Fruit fly (Drosophila melanogaster) whole organism, embryonic: Measurements from ENCODE around the gene NdufV3.

Experiments
- Atf-2 ChIP-seq: fragments of 200-800 bp; sonication (Bioruptor generic); optimal IDR thresholded peaks from 2 replicates; lab custom pipeline; 2016; ENCODE audit warnings: missing biosample characterization, missing genetic modification characterization
- CG1024 ChIP-seq: fragments of 200-800 bp; sonication (Bioruptor generic); IDR thresholded peaks from 2 replicates; pipeline ENCODE4 v1.3.6; 2022; ENCODE audit warnings: missing biosample characterization, missing genetic modification characterization
- CG10462 ChIP-seq: fragments of 200-800 bp; sonication (Bioruptor generic); optimal IDR thresholded peaks from 2 replicates; lab custom pipeline; 2016; ENCODE audit warnings: missing biosample characterization, missing genetic modification characterization
- CG10565 ChIP-seq: fragments of 200-800 bp; sonication (Bioruptor generic); optimal IDR thresholded peaks from 3 replicates; lab custom pipeline; 2016; ENCODE audit warnings: missing biosample characterization, mild to moderate bottlenecking, missing genetic modification characterization
- CG11085 ChIP-seq: fragments of 200-800 bp; sonication (Bioruptor generic); IDR thresholded peaks from 2 replicates; pipeline ENCODE4 v1.3.6; 2022; ENCODE audit warnings: missing biosample characterization, missing genetic modification characterization
- CG11247 ChIP-seq: fragments of 200-800 bp; sonication (Bioruptor generic); IDR thresholded peaks from 2 replicates; pipeline ENCODE4 v1.3.6; 2022; ENCODE audit warnings: missing biosample characterization, missing genetic modification characterization
- CG11723 ChIP-seq: fragments of 200-800 bp; sonication (Bioruptor generic); optimal IDR thresholded peaks from 2 replicates; lab custom pipeline; 2017; ENCODE audit warnings: missing biosample characterization, mild to moderate bottlenecking, missing genetic modification characterization
- CG12104 ChIP-seq: fragments of 200-800 bp; sonication (Bioruptor generic); optimal IDR thresholded peaks from 3 replicates; lab custom pipeline; 2016; ENCODE audit warnings: missing biosample characterization, missing genetic modification characterization
- CG12391 ChIP-seq: fragments of 200-800 bp; sonication (Bioruptor generic); optimal IDR thresholded peaks from 3 replicates; lab custom pipeline; 2018; ENCODE audit warnings: missing biosample characterization, mild to moderate bottlenecking, missing genetic modification characterization, moderate library complexity
- CG13123 ChIP-seq: fragments of 200-800 bp; sonication (Bioruptor generic); optimal IDR thresholded peaks from 2 replicates; lab custom pipeline; 2016; ENCODE audit warnings: missing biosample characterization, missing genetic modification characterization
- CG14014 ChIP-seq: fragments of 200-800 bp; sonication (Bioruptor generic); IDR thresholded peaks from 2 replicates; pipeline ENCODE4 v1.3.6; 2022; ENCODE audit warnings: missing biosample characterization, missing genetic modification characterization
- CG14441 ChIP-seq: fragments of 200-800 bp; sonication (Bioruptor generic); IDR thresholded peaks from 2 replicates; pipeline ENCODE4 v1.3.6; 2022; ENCODE audit warnings: missing biosample characterization, missing genetic modification characterization
- CG14965 ChIP-seq: fragments of 200-800 bp; sonication (Bioruptor generic); optimal IDR thresholded peaks from 2 replicates; lab custom pipeline; 2016; ENCODE audit warnings: missing biosample characterization, missing genetic modification characterization, borderline replicate concordance
- CG17359 ChIP-seq: fragments of 200-800 bp; sonication (Bioruptor generic); optimal IDR thresholded peaks from 3 replicates; lab custom pipeline; 2018; ENCODE audit warnings: missing biosample characterization, mild to moderate bottlenecking, missing genetic modification characterization, moderate library complexity
- CG1832 ChIP-seq: fragments of 200-800 bp; sonication (Bioruptor generic); optimal IDR thresholded peaks from 2 replicates; lab custom pipeline; 2017; ENCODE audit warnings: missing biosample characterization, mild to moderate bottlenecking, missing genetic modification characterization, inconsistent platforms
- CG3163 ChIP-seq: fragments of 200-800 bp; sonication (Bioruptor generic); optimal IDR thresholded peaks from 3 replicates; lab custom pipeline; 2016; ENCODE audit warnings: missing biosample characterization, missing genetic modification characterization
- CG34422 ChIP-seq: fragments of 200-800 bp; sonication (Bioruptor generic); IDR thresholded peaks from 3 replicates; pipeline ENCODE4 v1.3.6; 2022; ENCODE audit warnings: missing biosample characterization, missing genetic modification characterization
- CG6175 ChIP-seq: fragments of 200-800 bp; sonication (Bioruptor generic); IDR thresholded peaks from 3 replicates; pipeline ENCODE4 v1.3.6; 2022; ENCODE audit warnings: missing biosample characterization, missing genetic modification characterization
- CG8359 ChIP-seq: fragments of 200-800 bp; sonication (Bioruptor generic); optimal IDR thresholded peaks from 2 replicates; lab custom pipeline; 2017; ENCODE audit warnings: missing biosample characterization, mild to moderate bottlenecking, missing genetic modification characterization, borderline replicate concordance
- CG9727 ChIP-seq: fragments of 200-800 bp; sonication (Bioruptor generic); optimal IDR thresholded peaks from 3 replicates; lab custom pipeline; 2017; ENCODE audit warnings: missing biosample characterization, mild to moderate bottlenecking, missing genetic modification characterization
- CrebB ChIP-seq: fragments of 200-800 bp; sonication (Bioruptor generic); optimal IDR thresholded peaks from 3 replicates; lab custom pipeline; 2018; ENCODE audit warnings: missing biosample characterization, mild to moderate bottlenecking, missing genetic modification characterization
- Dad ChIP-seq: fragments of 200-800 bp; sonication (Bioruptor generic); optimal IDR thresholded peaks from 3 replicates; lab custom pipeline; 2016; ENCODE audit warnings: missing biosample characterization, missing genetic modification characterization
- Deaf1 ChIP-seq: fragments of 200-800 bp; optimal IDR thresholded peaks from 3 replicates; lab custom pipeline; 2019; ENCODE audit warnings: missing biosample characterization, mild to moderate bottlenecking, missing genetic modification characterization, moderate library complexity
- Dll ChIP-seq: fragments of 200-800 bp; sonication (Bioruptor generic); IDR thresholded peaks from 4 replicates; pipeline ENCODE4 v1.3.6; 2022; ENCODE audit warnings: missing biosample characterization, missing genetic modification characterization; ENCODE audit not compliant: partially characterized antibody
- Drgx ChIP-seq: fragments of 200-800 bp; sonication (Bioruptor generic); IDR thresholded peaks from 2 replicates; pipeline ENCODE4 v1.3.6; 2022; ENCODE audit warnings: missing biosample characterization, missing genetic modification characterization
- Fer2 ChIP-seq: fragments of 200-800 bp; sonication (Bioruptor generic); optimal IDR thresholded peaks from 2 replicates; lab custom pipeline; 2018; ENCODE audit warnings: missing biosample characterization, mild to moderate bottlenecking, missing genetic modification characterization, moderate library complexity
- HLHmδ ChIP-seq: fragments of 200-800 bp; sonication (Bioruptor generic); optimal IDR thresholded peaks from 2 replicates; lab custom pipeline; 2018; ENCODE audit warnings: missing biosample characterization, mild to moderate bottlenecking, missing genetic modification characterization, moderate library complexity
- HmgZ ChIP-seq: fragments of 200-800 bp; sonication (Bioruptor generic); optimal IDR thresholded peaks from 2 replicates; lab custom pipeline; 2018; ENCODE audit warnings: missing biosample characterization, mild to moderate bottlenecking, missing genetic modification characterization
- Hr78 ChIP-seq, 2 experiments: fragments of 200-800 bp in 1 of 2; fragments of >200 bp in 1 of 2; sonication (Bioruptor generic) in 1 of 2; optimal IDR thresholded peaks; 2 replicates each; lab custom pipeline; 2017 to 2019; ENCODE audit warnings: missing biosample characterization in 2 of 2, missing genetic modification characterization in 2 of 2, mild to moderate bottlenecking in 1 of 2, moderate library complexity in 1 of 2
- Jarid2 ChIP-seq: fragments of 200-800 bp; sonication (Bioruptor generic); optimal IDR thresholded peaks from 3 replicates; lab custom pipeline; 2017; ENCODE audit warnings: mild to moderate bottlenecking, missing biosample characterization, missing genetic modification reagents, missing genetic modification characterization
- Lim3 ChIP-seq: fragments of 200-800 bp; sonication (Bioruptor generic); IDR thresholded peaks from 2 replicates; pipeline ENCODE4 v1.3.6; 2022; ENCODE audit warnings: missing biosample characterization, missing genetic modification characterization
- Meics ChIP-seq: fragments of 200-800 bp; sonication (Bioruptor generic); optimal IDR thresholded peaks from 2 replicates; lab custom pipeline; 2017; ENCODE audit warnings: missing biosample characterization, mild to moderate bottlenecking, missing genetic modification characterization
- Mrtf ChIP-seq: fragments of 200-800 bp; sonication (Bioruptor generic); IDR thresholded peaks from 3 replicates; pipeline ENCODE4 v1.3.6; 2022; ENCODE audit warnings: missing biosample characterization, missing genetic modification characterization
- ash1 ChIP-seq: fragments of 200-800 bp; sonication (Bioruptor generic); optimal IDR thresholded peaks from 2 replicates; lab custom pipeline; 2018; ENCODE audit warnings: missing biosample characterization, mild to moderate bottlenecking, missing genetic modification characterization
- btn ChIP-seq: fragments of 200-800 bp; sonication (Bioruptor generic); optimal IDR thresholded peaks from 2 replicates; lab custom pipeline; 2016; ENCODE audit warnings: missing biosample characterization, missing genetic modification characterization
- dm ChIP-seq: fragments of 200-800 bp; sonication (Bioruptor generic); optimal IDR thresholded peaks from 3 replicates; lab custom pipeline; 2016; ENCODE audit warnings: missing biosample characterization, missing genetic modification characterization
- dmrt11E ChIP-seq: fragments of 200-800 bp; sonication (Bioruptor generic); optimal IDR thresholded peaks from 3 replicates; lab custom pipeline; 2018; ENCODE audit warnings: missing biosample characterization, mild to moderate bottlenecking, missing genetic modification characterization, moderate library complexity
- dysf ChIP-seq: fragments of 200-800 bp; sonication (Bioruptor generic); IDR thresholded peaks from 3 replicates; pipeline ENCODE4 v1.3.6; 2022; ENCODE audit warnings: missing biosample characterization, missing genetic modification characterization
- fd102C ChIP-seq: fragments of 200-800 bp; sonication (Bioruptor generic); optimal IDR thresholded peaks from 2 replicates; lab custom pipeline; 2018; ENCODE audit warnings: missing biosample characterization, mild to moderate bottlenecking, missing genetic modification characterization, moderate library complexity
- ind ChIP-seq: fragments of 200-800 bp; sonication (Bioruptor generic); optimal IDR thresholded peaks from 3 replicates; lab custom pipeline; 2016; ENCODE audit warnings: missing biosample characterization, missing genetic modification characterization
- inv ChIP-seq: fragments of 200-800 bp; sonication (Bioruptor generic); IDR thresholded peaks from 2 replicates; pipeline ENCODE4 v1.3.6; 2022; ENCODE audit warnings: missing biosample characterization, missing genetic modification characterization; ENCODE audit not compliant: partially characterized antibody
- kni ChIP-seq: fragments of 200-800 bp; sonication (Bioruptor generic); optimal IDR thresholded peaks from 3 replicates; lab custom pipeline; 2017; ENCODE audit warnings: mild to moderate bottlenecking, missing biosample characterization, missing genetic modification reagents, missing genetic modification characterization
- knrl ChIP-seq: fragments of 200-800 bp; sonication (Bioruptor generic); IDR thresholded peaks from 3 replicates; pipeline ENCODE4 v1.3.6; 2022; ENCODE audit warnings: missing biosample characterization, missing genetic modification characterization; ENCODE audit not compliant: partially characterized antibody
- lab ChIP-seq: fragments of 200-800 bp; sonication (Bioruptor generic); optimal IDR thresholded peaks from 3 replicates; lab custom pipeline; 2017; ENCODE audit warnings: missing biosample characterization, missing genetic modification characterization, mild to moderate bottlenecking, moderate library complexity, missing genetic modification reagents
- lov ChIP-seq, 2 experiments: fragments of 200-800 bp in 1 of 2; fragments of >200 bp in 1 of 2; sonication (Bioruptor generic) in 1 of 2; IDR thresholded peaks in 1 of 2; optimal IDR thresholded peaks in 1 of 2; 2 replicates in 1 of 2; 3 replicates in 1 of 2; pipeline versions ENCODE4 v1.3.6 to Lab custom; 2017 to 2022; ENCODE audit warnings: missing biosample characterization in 1 of 2, missing genetic modification characterization in 1 of 2
- mam ChIP-seq: fragments of 200-800 bp; sonication (Bioruptor generic); optimal IDR thresholded peaks from 3 replicates; lab custom pipeline; 2016; ENCODE audit warnings: missing biosample characterization, missing genetic modification characterization
- nerfin-2 ChIP-seq: fragments of 200-800 bp; sonication (Bioruptor generic); IDR thresholded peaks from 2 replicates; pipeline ENCODE4 v1.3.6; 2022; ENCODE audit warnings: missing biosample characterization, missing genetic modification characterization; ENCODE audit not compliant: partially characterized antibody
- rib ChIP-seq: fragments of 200-800 bp; sonication (Bioruptor generic); IDR thresholded peaks from 2 replicates; pipeline ENCODE4 v1.3.6; 2022; ENCODE audit warnings: missing biosample characterization, missing genetic modification characterization
- sr ChIP-seq: fragments of 200-800 bp; sonication (Bioruptor generic); IDR thresholded peaks from 3 replicates; pipeline ENCODE4 v1.3.6; 2022; ENCODE audit warnings: missing biosample characterization, missing genetic modification characterization
- tna ChIP-seq: fragments of 200-800 bp; sonication (Bioruptor generic); IDR thresholded peaks from 2 replicates; pipeline ENCODE4 v1.3.6; 2022; ENCODE audit warnings: missing biosample characterization, missing genetic modification characterization; ENCODE audit not compliant: partially characterized antibody

Gene NdufV3

dm6 chrX:11379139-11379538 lies 29.3 kb downstream of the NdufV3 start (continued):
- TF ChIP-seq rib (GFP tag; lab: Robert Waterston, UW) (no peak), tna (no peak), Dad (GFP tag; lab: Kevin White, UChicago) (no peak), btn (no peak), HmgZ (peak; percentile 35), CG14441 (GFP tag; lab: Robert Waterston, UW) (peak; percentile 60), kni (no peak), Jarid2 (GFP tag; lab: Kevin White, UChicago) (no peak), CG13123 (GFP tag; lab: Kevin White, UChicago) (no peak), CG6175 (GFP tag; lab: Robert Waterston, UW) (no peak), CG8359 (no peak), ash1 (GFP tag; lab: Kevin White, UChicago) (no peak), CG17359 (tag; lab: Kevin White, UChicago) (peak; percentile 46), Deaf1 (tag; lab: Kevin White, UChicago) (no peak), HLHmδ (GFP tag; lab: Kevin White, UChicago) (no peak), knrl (GFP tag; lab: Robert Waterston, UW) (no peak), lab (GFP tag; lab: Kevin White, UChicago) (peak; percentile 70), Mrtf (GFP tag; lab: Robert Waterston, UW) (0 out of 3 replicates have a peak, but pooled peaks have one; percentile 20), Fer2 (tag; lab: Kevin White, UChicago) (peak; percentile 29), dmrt11E (tag; lab: Kevin White, UChicago) (no peak), ind (no peak), CG1024 (GFP tag; lab: Robert Waterston, UW) (no peak), lov (optimal IDR thresholded peaks at IDR 0.05; lab: Kevin White, UChicago) (no peak), lov (GFP tag; IDR thresholded peaks at IDR 0.05; lab: Robert Waterston, UW) (no peak), Dll (GFP tag; lab: Robert Waterston, UW) (no peak), CG12391 (tag; lab: Kevin White, UChicago) (peak; percentile 40), CG11723 (no peak), Drgx (GFP tag; lab: Robert Waterston, UW) (peak; percentile 23; the same call in 1 of the 2 replicates), CG14965 (GFP tag; lab: Kevin White, UChicago) (no peak), CrebB (tag; lab: Kevin White, UChicago) (peak; percentile 21), CG11085 (no peak), CG12104 (no peak), dysf (GFP tag; lab: Robert Waterston, UW) (peak; percentile 70), CG11247 (no peak), fd102C (GFP tag; lab: Kevin White, UChicago) (no peak), CG1832 (GFP tag; lab: Kevin White, UChicago) (no peak), Meics (peak; percentile 47), sr (GFP tag; lab: Robert Waterston, UW) (peak; percentile 16; the same call in 1 of the 3 replicates), CG14014 (peak; percentile 46), Atf-2 (GFP tag; lab: Kevin White, UChicago) (no peak), CG10462 (GFP tag; lab: Kevin White, UChicago) (no peak), CG34422 (GFP tag; lab: Robert Waterston, UW) (0 out of 3 replicates have a peak, but pooled peaks have one; percentile 42), Lim3 (GFP tag; lab: Robert Waterston, UW) (no peak), inv (GFP tag; lab: Robert Waterston, UW) (no peak), mam (GFP tag; lab: Kevin White, UChicago) (peak; percentile 50), CG3163 (no peak), CG9727 (GFP tag; lab: Kevin White, UChicago) (peak; percentile 3), nerfin-2 (no peak), CG10565 (no peak), dm (GFP tag; lab: Kevin White, UChicago) (no peak), Hr78 (GFP tag; optimal IDR thresholded peaks at IDR 0.05; lab: Kevin White, UChicago) (no peak)
